Fruit fly (Drosophila melanogaster) whole organism, embryonic: Measurements from ENCODE around the gene Mtr3.

Experiments
- CG10366 ChIP-seq: fragments of 200-800 bp; sonication (Bioruptor generic); IDR thresholded peaks from 2 replicates; pipeline ENCODE4 v1.3.6; 2022; ENCODE audit warnings: missing biosample characterization, missing genetic modification characterization
- CG11247 ChIP-seq: fragments of 200-800 bp; sonication (Bioruptor generic); IDR thresholded peaks from 2 replicates; pipeline ENCODE4 v1.3.6; 2022; ENCODE audit warnings: missing biosample characterization, missing genetic modification characterization
- CG11504 ChIP-seq: fragments of 200-800 bp; sonication (Bioruptor generic); optimal IDR thresholded peaks from 3 replicates; lab custom pipeline; 2019; ENCODE audit warnings: missing biosample characterization, mild to moderate bottlenecking, missing genetic modification characterization, moderate library complexity
- CG16813 ChIP-seq: fragments of 200-800 bp; sonication (Bioruptor generic); IDR thresholded peaks from 3 replicates; pipeline ENCODE4 v1.3.6; 2022; ENCODE audit warnings: missing biosample characterization, missing genetic modification characterization; ENCODE audit not compliant: partially characterized antibody
- CG17359 ChIP-seq: fragments of 200-800 bp; sonication (Bioruptor generic); optimal IDR thresholded peaks from 3 replicates; lab custom pipeline; 2018; ENCODE audit warnings: missing biosample characterization, mild to moderate bottlenecking, missing genetic modification characterization, moderate library complexity
- CG17802 ChIP-seq: fragments of 200-800 bp; sonication (Bioruptor generic); optimal IDR thresholded peaks from 2 replicates; lab custom pipeline; 2018; ENCODE audit warnings: missing biosample characterization, mild to moderate bottlenecking, missing genetic modification characterization, moderate library complexity
- CG2129 ChIP-seq: fragments of 200-800 bp; sonication (Bioruptor generic); IDR thresholded peaks from 2 replicates; pipeline ENCODE4 v1.3.6; 2022; ENCODE audit warnings: missing biosample characterization, missing genetic modification characterization; ENCODE audit not compliant: partially characterized antibody
- CG3163 ChIP-seq: fragments of 200-800 bp; sonication (Bioruptor generic); optimal IDR thresholded peaks from 3 replicates; lab custom pipeline; 2016; ENCODE audit warnings: missing biosample characterization, missing genetic modification characterization
- CG34422 ChIP-seq: fragments of 200-800 bp; sonication (Bioruptor generic); IDR thresholded peaks from 3 replicates; pipeline ENCODE4 v1.3.6; 2022; ENCODE audit warnings: missing biosample characterization, missing genetic modification characterization
- CG4360 ChIP-seq: fragments of 200-800 bp; sonication (Bioruptor generic); IDR thresholded peaks from 2 replicates; pipeline ENCODE4 v1.3.6; 2022; ENCODE audit warnings: missing biosample characterization, missing genetic modification characterization
- CG5953 ChIP-seq: fragments of 200-800 bp; sonication (Bioruptor generic); IDR thresholded peaks from 2 replicates; pipeline ENCODE4 v1.3.6; 2022; ENCODE audit warnings: missing biosample characterization, missing genetic modification characterization
- CG6254 ChIP-seq: fragments of 200-800 bp; sonication (Bioruptor generic); optimal IDR thresholded peaks from 3 replicates; lab custom pipeline; 2017; ENCODE audit warnings: mild to moderate bottlenecking, missing biosample characterization, missing genetic modification reagents, missing genetic modification characterization
- CG7271 ChIP-seq: fragments of 200-800 bp; sonication (Bioruptor generic); optimal IDR thresholded peaks from 2 replicates; lab custom pipeline; 2018; ENCODE audit warnings: missing biosample characterization, mild to moderate bottlenecking, missing genetic modification characterization, moderate library complexity
- CG7556 ChIP-seq: fragments of 200-800 bp; sonication (Bioruptor generic); optimal IDR thresholded peaks from 2 replicates; lab custom pipeline; 2017; ENCODE audit warnings: missing biosample characterization, mild to moderate bottlenecking, missing genetic modification characterization
- CG8290 ChIP-seq, 3 experiments: fragments of 200-800 bp; sonication (Bioruptor generic); optimal IDR thresholded peaks; 2 replicates each; lab custom pipeline; 2016 to 2019; ENCODE audit warnings: missing biosample characterization in 3 of 3, missing genetic modification characterization in 3 of 3, mild to moderate bottlenecking in 2 of 3, moderate library complexity in 1 of 3
- CoRest ChIP-seq: fragments of 200-800 bp; sonication (Bioruptor generic); optimal IDR thresholded peaks from 3 replicates; lab custom pipeline; 2018; ENCODE audit warnings: missing biosample characterization, mild to moderate bottlenecking, missing genetic modification characterization, moderate library complexity
- Dip3 ChIP-seq: fragments of 200-800 bp; sonication (Bioruptor generic); optimal IDR thresholded peaks from 3 replicates; lab custom pipeline; 2016; ENCODE audit warnings: missing biosample characterization, missing genetic modification characterization
- GATAe ChIP-seq: fragments of 200-800 bp; sonication (Bioruptor generic); conservative IDR thresholded peaks from 2 replicates; pipeline ENCODE4 v1.3.6; 2022; ENCODE audit warnings: missing biosample characterization, missing genetic modification characterization
- Max ChIP-seq: fragments of 200-800 bp; sonication (Bioruptor generic); optimal IDR thresholded peaks from 2 replicates; lab custom pipeline; 2016; ENCODE audit warnings: missing biosample characterization, mild to moderate bottlenecking, missing genetic modification characterization
- Med ChIP-seq: fragments of 200-800 bp; sonication (Bioruptor generic); peaks from one replicate; lab custom pipeline; 2016; ENCODE audit warnings: missing biosample characterization, missing genetic modification characterization, mild to moderate bottlenecking, inconsistent platforms, moderate library complexity
- Pdp1 ChIP-seq, 2 experiments: fragments of 200-800 bp; sonication (Bioruptor generic); optimal IDR thresholded peaks; 3 replicates each; lab custom pipeline; 2016; ENCODE audit warnings: missing biosample characterization in 2 of 2, missing genetic modification characterization in 2 of 2, mild to moderate bottlenecking in 1 of 2, moderate library complexity in 1 of 2
- Spps ChIP-seq: fragments of 200-800 bp; sonication (Bioruptor generic); optimal IDR thresholded peaks from 2 replicates; lab custom pipeline; 2018; ENCODE audit warnings: missing biosample characterization, mild to moderate bottlenecking, missing genetic modification characterization
- Trl ChIP-seq, 3 experiments: fragments of >200 bp in 2 of 3; fragments of 200-800 bp in 1 of 3; sonication (Bioruptor generic) in 1 of 3; optimal IDR thresholded peaks; 2 replicates in 1 of 3; 3 replicates in 2 of 3; lab custom pipeline; 2016 to 2017; ENCODE audit warnings: missing biosample characterization in 1 of 3, missing genetic modification characterization in 1 of 3
- ab ChIP-seq: fragments of 200-800 bp; sonication (Bioruptor generic); optimal IDR thresholded peaks from 2 replicates; lab custom pipeline; 2016; ENCODE audit warnings: missing biosample characterization, missing genetic modification characterization
- abd-A ChIP-seq: fragments of 200-800 bp; sonication (Bioruptor generic); optimal IDR thresholded peaks from 3 replicates; lab custom pipeline; 2019; ENCODE audit warnings: missing biosample characterization, mild to moderate bottlenecking, missing genetic modification characterization, moderate library complexity
- cg ChIP-seq: fragments of 200-800 bp; sonication (Bioruptor generic); optimal IDR thresholded peaks from 3 replicates; lab custom pipeline; 2019; ENCODE audit warnings: missing biosample characterization, mild to moderate bottlenecking, missing genetic modification characterization, moderate library complexity
- chinmo ChIP-seq: fragments of 200-800 bp; sonication (Bioruptor generic); IDR thresholded peaks from 4 replicates; pipeline ENCODE4 v1.3.6; 2022; ENCODE audit warnings: missing biosample characterization, missing genetic modification characterization; ENCODE audit not compliant: partially characterized antibody
- dati ChIP-seq: fragments of 200-800 bp; sonication (Bioruptor generic); IDR thresholded peaks from 2 replicates; pipeline ENCODE4 v1.3.6; 2022; ENCODE audit warnings: missing biosample characterization, missing genetic modification characterization
- dysf ChIP-seq: fragments of 200-800 bp; sonication (Bioruptor generic); IDR thresholded peaks from 3 replicates; pipeline ENCODE4 v1.3.6; 2022; ENCODE audit warnings: missing biosample characterization, missing genetic modification characterization
- eve ChIP-seq, 2 experiments: fragments of >200 bp; optimal IDR thresholded peaks; 2 replicates each; lab custom pipeline; 2017; ENCODE audit warnings: missing biosample characterization in 2 of 2, missing genetic modification characterization in 2 of 2
- her ChIP-seq: fragments of 200-800 bp; sonication (Bioruptor generic); optimal IDR thresholded peaks from 2 replicates; lab custom pipeline; 2016; ENCODE audit warnings: missing biosample characterization, missing genetic modification characterization
- kni ChIP-seq: fragments of 200-800 bp; sonication (Bioruptor generic); optimal IDR thresholded peaks from 3 replicates; lab custom pipeline; 2017; ENCODE audit warnings: mild to moderate bottlenecking, missing biosample characterization, missing genetic modification reagents, missing genetic modification characterization
- lab ChIP-seq: fragments of 200-800 bp; sonication (Bioruptor generic); optimal IDR thresholded peaks from 3 replicates; lab custom pipeline; 2017; ENCODE audit warnings: missing biosample characterization, missing genetic modification characterization, mild to moderate bottlenecking, moderate library complexity, missing genetic modification reagents
- lbe ChIP-seq: fragments of 200-800 bp; sonication (Bioruptor generic); optimal IDR thresholded peaks from 2 replicates; lab custom pipeline; 2016; ENCODE audit warnings: missing biosample characterization, mild to moderate bottlenecking, missing genetic modification characterization
- lola ChIP-seq, 3 experiments: fragments of >200 bp in 2 of 3; fragments of 200-800 bp in 1 of 3; sonication (Bioruptor generic) in 1 of 3; optimal IDR thresholded peaks; 2 replicates each; lab custom pipeline; 2017 to 2019; ENCODE audit warnings: missing biosample characterization in 3 of 3, missing genetic modification characterization in 3 of 3, mild to moderate bottlenecking in 1 of 3, moderate library complexity in 1 of 3
- mld ChIP-seq: fragments of 200-800 bp; sonication (Bioruptor generic); IDR thresholded peaks from 3 replicates; pipeline ENCODE4 v1.3.6; 2022; ENCODE audit warnings: missing biosample characterization, missing genetic modification characterization; ENCODE audit not compliant: partially characterized antibody
- peb ChIP-seq: fragments of 200-800 bp; sonication (Bioruptor generic); IDR thresholded peaks from 2 replicates; pipeline ENCODE4 v1.3.6; 2022; ENCODE audit warnings: missing biosample characterization, missing genetic modification characterization
- sd ChIP-seq: fragments of 200-800 bp; sonication (Bioruptor generic); optimal IDR thresholded peaks from 3 replicates; lab custom pipeline; 2018; ENCODE audit warnings: missing biosample characterization, mild to moderate bottlenecking, missing genetic modification characterization, moderate library complexity
- shn ChIP-seq: fragments of 200-800 bp; sonication (Bioruptor generic); optimal IDR thresholded peaks from 3 replicates; lab custom pipeline; 2016; ENCODE audit warnings: missing biosample characterization, missing genetic modification characterization
- sqz ChIP-seq: fragments of 200-800 bp; sonication (Bioruptor generic); optimal IDR thresholded peaks from 3 replicates; lab custom pipeline; 2018; ENCODE audit warnings: missing biosample characterization, mild to moderate bottlenecking, missing genetic modification characterization
- stc ChIP-seq: fragments of 200-800 bp; sonication (Bioruptor generic); IDR thresholded peaks from 2 replicates; pipeline ENCODE4 v1.3.6; 2022; ENCODE audit warnings: missing biosample characterization, missing genetic modification characterization
- z ChIP-seq: fragments of 200-800 bp; sonication (Bioruptor generic); IDR thresholded peaks from 3 replicates; pipeline ENCODE4 v1.3.6; 2022; ENCODE audit warnings: missing biosample characterization, missing genetic modification characterization

Mtr3 gene

DNA sequence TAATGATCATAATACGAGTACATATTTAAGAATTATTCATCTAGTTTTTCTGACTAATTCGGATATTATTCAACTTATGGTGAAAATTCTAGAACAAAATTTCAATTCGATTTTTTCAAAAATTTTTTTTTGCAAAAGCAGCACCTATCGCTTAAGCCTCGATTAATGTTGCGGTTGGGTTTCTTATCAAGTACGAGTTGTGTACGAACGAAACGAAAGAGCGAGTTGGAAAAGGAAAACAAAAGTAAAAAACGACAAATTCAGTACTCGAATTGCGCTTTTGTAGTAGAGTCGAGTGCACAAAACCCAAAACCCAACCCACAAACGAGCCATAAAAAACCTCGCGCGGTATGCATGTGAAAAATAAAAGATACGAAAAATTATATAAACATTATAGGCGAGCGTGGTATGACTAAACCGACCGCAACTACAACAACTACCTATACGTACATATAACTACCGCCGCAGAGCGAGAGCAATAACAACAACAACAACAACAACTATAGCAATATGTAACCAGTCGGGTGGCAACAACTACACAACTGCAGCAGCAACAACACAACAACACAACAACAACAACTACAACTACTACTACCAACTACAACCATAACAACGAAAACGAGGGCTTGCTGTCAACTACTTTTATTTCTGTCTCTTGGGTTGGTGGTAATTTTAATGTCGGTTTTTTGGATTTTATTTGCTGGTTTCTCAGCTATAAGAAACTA lies 8.9 kb downstream of the Mtr3 start:
- TF ChIP-seq CG11247 (GFP tag; lab: Robert Waterston, UW) (no peak), Pdp1 (GFP tag; optimal IDR thresholded peaks at IDR 0.05; lab: Kevin White, UChicago) (peak in 1 of 2 experiments; percentile 79), her (no peak), sd (tag; lab: Kevin White, UChicago) (peak; percentile 12), lab (GFP tag; lab: Kevin White, UChicago) (peak; percentile 1), Med (GFP tag; lab: Kevin White, UChicago) (peak; percentile 47), CG17359 (tag; lab: Kevin White, UChicago) (no peak), stc (GFP tag; lab: Robert Waterston, UW) (peak; percentile 36; the same call in 1 of the 2 replicates), CG2129 (GFP tag; lab: Robert Waterston, UW) (no peak), CG4360 (peak; percentile 97), kni (GFP tag; lab: Kevin White, UChicago) (peak; percentile 16), cg (GFP tag; lab: Kevin White, UChicago) (peak; percentile 34)

DNA sequence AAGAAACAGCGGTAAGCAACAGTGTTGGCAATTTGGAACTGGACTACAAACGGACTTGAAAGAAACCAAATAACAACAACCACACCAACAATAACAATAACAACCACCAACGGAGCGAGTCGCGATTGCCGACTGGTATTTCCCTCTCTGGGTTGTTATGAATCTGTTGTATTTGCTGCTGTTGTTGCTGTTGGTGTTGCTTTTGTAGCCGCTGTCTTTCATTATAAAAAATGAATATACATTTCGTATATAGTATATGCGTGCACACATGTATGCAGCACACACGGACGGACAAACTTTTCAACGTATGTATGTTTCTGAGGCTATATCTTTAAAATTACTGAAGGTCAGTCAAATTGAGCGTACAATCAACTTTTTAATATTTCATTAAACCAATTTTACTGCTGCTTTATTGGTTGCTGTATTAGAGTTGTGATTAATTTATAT lies 10.1 kb downstream of the Mtr3 start:
- TF ChIP-seq GATAe (GFP tag; lab: Robert Waterston, UW) (no peak), CG4360 (peak; percentile 87), CG3163 (GFP tag; lab: Kevin White, UChicago) (peak; percentile 3), eve (GFP tag; optimal IDR thresholded peaks at IDR 0.05; lab: Kevin White, UChicago) (peak in 1 of 2 experiments; percentile 84), chinmo (peak; percentile 60; the same call in 2 of the 4 replicates), sqz (peak; percentile 45), CG7556 (GFP tag; lab: Kevin White, UChicago) (peak; percentile 25), dati (GFP tag; lab: Robert Waterston, UW) (no peak), sd (tag; lab: Kevin White, UChicago) (peak; percentile 21), CG17802 (no peak), lbe (GFP tag; lab: Kevin White, UChicago) (peak; percentile 11), cg (GFP tag; lab: Kevin White, UChicago) (peak; percentile 24), abd-A (tag; lab: Kevin White, UChicago) (peak; percentile 2), ab (GFP tag; lab: Kevin White, UChicago) (peak; percentile 47)

DNA sequence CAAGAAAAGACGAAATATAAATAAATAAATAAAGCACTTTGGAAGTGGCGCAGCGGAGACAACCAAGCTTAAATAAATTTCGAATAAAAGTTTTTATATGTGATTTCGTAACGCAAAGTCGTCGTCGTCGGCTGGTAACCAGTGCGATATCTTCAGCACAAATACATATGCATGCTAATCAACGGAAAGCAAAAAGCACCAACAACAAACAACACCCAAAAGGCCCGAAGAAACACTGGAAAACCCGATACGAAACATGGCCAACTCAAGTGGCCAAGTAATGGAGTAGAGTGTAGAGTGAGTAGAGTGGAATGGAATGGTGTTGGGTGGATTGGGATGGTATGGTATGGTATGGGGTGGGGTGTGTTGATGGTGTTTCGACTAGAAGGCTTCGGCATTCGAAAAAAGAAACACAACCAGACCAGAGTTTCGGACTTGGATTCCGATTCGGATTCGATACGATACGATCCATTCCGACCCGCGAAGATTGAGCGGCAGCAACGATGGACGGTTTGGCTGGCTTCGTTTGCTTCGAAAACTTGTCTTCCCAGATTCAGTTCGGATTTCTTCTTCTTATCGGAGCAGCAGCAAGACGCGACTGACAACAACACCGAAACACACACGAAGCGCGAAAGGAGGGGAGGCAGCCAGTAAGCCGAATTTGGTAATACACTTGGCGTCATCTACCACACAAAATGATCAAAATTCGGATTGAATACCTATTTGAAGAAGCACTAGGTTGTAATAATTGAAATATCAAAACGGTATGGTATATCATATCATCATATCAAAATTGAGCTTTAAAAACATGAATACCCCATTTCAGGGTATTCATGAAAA lies 10.7 kb downstream of the Mtr3 start:
- TF ChIP-seq CG8290 (GFP tag; optimal IDR thresholded peaks at IDR 0.05; lab: Kevin White, UChicago) (peak; percentile 48), CG8290 (tag; optimal IDR thresholded peaks at IDR 0.05; lab: Kevin White, UChicago) (peak; percentile 40 to 99), Trl (optimal IDR thresholded peaks at IDR 0.05; lab: Kevin White, UChicago) (no peak), Trl (GFP tag; optimal IDR thresholded peaks at IDR 0.05; lab: Kevin White, UChicago) (peak; percentile 97), shn (GFP tag; lab: Kevin White, UChicago) (peak; percentile 95), CoRest (tag; lab: Kevin White, UChicago) (peak; percentile 95), dysf (GFP tag; lab: Robert Waterston, UW) (peak; percentile 94), CG34422 (GFP tag; lab: Robert Waterston, UW) (peak; percentile 84), Dip3 (peak; percentile 96), Max (peak; percentile 91), Spps (tag; lab: Kevin White, UChicago) (peak; percentile 64), CG16813 (no peak), CG6254 (GFP tag; lab: Kevin White, UChicago) (peak; percentile 86), CG10366 (peak; percentile 94), lola (GFP tag; optimal IDR thresholded peaks at IDR 0.05; lab: Kevin White, UChicago) (peak in 1 of 3 experiments; percentile 83), peb (peak; percentile 85), z (GFP tag; lab: Robert Waterston, UW) (0 out of 3 replicates have a peak, but pooled peaks have one; percentile 18), CG7271 (tag; lab: Kevin White, UChicago) (peak; percentile 51), dati (GFP tag; lab: Robert Waterston, UW) (peak; percentile 67; the same call in 1 of the 2 replicates), mld (GFP tag; lab: Robert Waterston, UW) (no peak), CG11504 (tag; lab: Kevin White, UChicago) (peak; percentile 87), CG5953 (GFP tag; lab: Robert Waterston, UW) (peak; percentile 94)
